Worm (Caenorhabditis elegans): ENCODE results near the gene ugt-29.

ugt-29 gene

DNA sequence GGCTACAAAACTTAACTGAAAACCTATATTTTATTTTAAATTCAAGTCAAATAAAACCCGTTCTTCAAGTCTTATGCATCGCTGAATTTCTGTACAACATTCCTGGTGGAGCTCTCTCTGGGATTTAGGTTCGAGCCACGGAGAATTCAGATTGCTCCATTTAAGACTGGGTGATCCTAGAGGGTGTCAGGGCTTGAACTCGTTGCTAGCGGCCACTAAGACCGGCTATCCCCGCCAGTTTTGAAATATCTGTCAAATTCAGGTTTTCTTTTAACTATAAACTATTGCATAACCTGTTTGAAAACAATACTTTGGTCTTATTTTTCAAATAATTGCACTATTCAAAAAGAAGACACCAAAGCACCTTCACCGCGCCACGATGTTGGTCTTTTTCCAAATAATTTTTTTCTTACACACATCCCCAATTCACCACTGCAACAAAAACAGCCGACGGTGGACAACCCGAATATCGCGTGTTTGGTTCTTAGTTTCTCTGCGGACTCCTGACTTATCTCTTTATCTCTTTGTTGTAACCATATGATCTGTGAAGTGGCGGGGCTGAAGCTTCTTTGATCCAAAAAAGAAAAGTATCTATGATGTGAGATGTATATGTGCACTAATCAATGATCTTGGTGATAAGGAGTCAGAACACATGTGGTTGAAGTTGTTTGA, 29.6 kb upstream of the ugt-29 start (continued):
- TF ChIP-seq T26A8.4 (GFP tag; IDR thresholded peaks at IDR 0.05) = peak; percentile 39; the same call in 1 of the 2 replicates
- TF ChIP-seq mep-1 (tag; optimal IDR thresholded peaks at IDR 0.05) = peak; percentile 61
- no peak for TF ChIP-seq fos-1 (tag; optimal IDR thresholded peaks at IDR 0.05)
- peak; percentile 64 for TF ChIP-seq nhr-48 (tag; optimal IDR thresholded peaks at IDR 0.05)
- TF ChIP-seq F37D6.2 (tag; optimal IDR thresholded peaks at IDR 0.05) = no peak
- peak; percentile 98 for TF ChIP-seq aha-1 (tag)
- peak in 1 of 2 experiments; percentile 62 for TF ChIP-seq daf-16 (GFP tag; optimal IDR thresholded peaks at IDR 0.05)
- TF ChIP-seq daf-16 (tag; optimal IDR thresholded peaks at IDR 0.05) = peak; percentile 56
- peak; percentile 23 for TF ChIP-seq T20F7.1 (GFP tag; optimal IDR thresholded peaks at IDR 0.05)
- 0 out of 2 replicates have a peak, but pooled peaks have one; percentile 16 for TF ChIP-seq dmd-9 (GFP tag; IDR thresholded peaks at IDR 0.05)
- peak in 1 of 2 experiments; percentile 69 for TF ChIP-seq lsy-2 (tag; optimal IDR thresholded peaks at IDR 0.05)
- no peak for TF ChIP-seq mes-2 (tag; optimal IDR thresholded peaks at IDR 0.05; ENCODE audit: poor library complexity, severe bottlenecking)

DNA sequence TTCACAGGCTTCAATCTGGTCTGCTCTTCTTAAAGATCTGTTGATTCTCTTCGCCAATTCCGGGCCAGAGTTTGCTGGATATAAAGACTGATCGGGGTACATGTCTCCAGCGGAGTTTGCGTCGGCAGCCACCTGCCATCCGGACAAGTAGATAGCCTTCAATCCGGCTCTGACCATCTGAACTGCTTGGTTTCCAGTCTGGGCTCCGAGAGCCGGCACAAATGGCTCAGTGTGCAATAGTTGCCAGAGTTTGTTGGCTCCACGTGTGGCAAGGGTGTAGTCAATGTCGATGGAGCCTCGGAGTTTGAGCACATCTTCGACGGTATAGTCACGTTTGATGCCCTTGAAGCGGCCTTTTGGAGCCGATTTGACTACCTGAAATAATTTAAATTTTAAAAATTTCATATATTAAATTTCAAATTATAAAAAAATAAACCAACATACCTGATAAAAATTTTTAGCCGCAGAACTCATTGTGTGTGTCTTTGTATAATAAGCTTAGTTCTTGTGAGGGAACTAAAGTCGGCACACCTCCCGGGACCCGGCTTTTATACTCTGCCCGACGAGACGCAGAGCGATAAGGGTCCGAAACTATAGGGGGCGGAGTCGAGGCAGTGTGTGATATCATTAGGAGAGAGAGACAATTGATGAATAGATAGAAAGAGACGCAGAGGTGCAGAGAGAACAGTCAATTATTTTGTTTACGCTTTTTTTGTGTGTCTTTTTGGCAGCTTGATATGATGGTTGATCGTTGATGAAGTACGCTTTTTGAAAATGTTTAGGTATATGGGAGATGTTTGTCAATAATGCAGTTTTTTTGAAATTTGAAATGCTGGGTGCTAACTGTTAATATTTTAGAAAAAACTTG, 28.3 kb upstream of the ugt-29 start, which contains the start of the genes icl-1 and srh-2:
Gene icl-1 (minus strand): TSS at position 521 of the 868 bp plus-strand sequence.
Gene srh-2 (plus strand): TSS at position 818 of the 868 bp plus-strand sequence.
- no peak for TF ChIP-seq zip-2 (tag; optimal IDR thresholded peaks at IDR 0.05)
- TF ChIP-seq mes-2 (tag; optimal IDR thresholded peaks at IDR 0.05; ENCODE audit: poor library complexity, severe bottlenecking) = peak; percentile 55
- TF ChIP-seq fos-1 (tag; optimal IDR thresholded peaks at IDR 0.05) = no peak
- TF ChIP-seq pqm-1 (tag; optimal IDR thresholded peaks at IDR 0.05) = no peak
- TF ChIP-seq aha-1 (tag) = peak; percentile 90
- peak; percentile 73 for TF ChIP-seq egl-43 (GFP tag; IDR thresholded peaks at IDR 0.05)
- TF ChIP-seq ceh-28 (tag; optimal IDR thresholded peaks at IDR 0.05) = no peak
- no peak for TF ChIP-seq spr-1 (tag; optimal IDR thresholded peaks at IDR 0.05)
- no peak; the same call in 1 of the 2 replicates for TF ChIP-seq dmd-8 (GFP tag; IDR thresholded peaks at IDR 0.05)
- TF ChIP-seq F26F4.8 (GFP tag; conservative IDR thresholded peaks at IDR 0.05) = no peak
- peak; percentile 84 for TF ChIP-seq sdz-12 (GFP tag; optimal IDR thresholded peaks at IDR 0.05)
- TF ChIP-seq T26A8.4 (GFP tag; IDR thresholded peaks at IDR 0.05) = peak; percentile 91
- TF ChIP-seq lin-15B (tag; optimal IDR thresholded peaks at IDR 0.05) = no peak
- peak; percentile 6 for TF ChIP-seq ctbp-1 (GFP tag; IDR thresholded peaks at IDR 0.05)
- peak; percentile 48; the same call in 1 of the 2 replicates for TF ChIP-seq mdt-29 (GFP tag; IDR thresholded peaks at IDR 0.05)
- TF ChIP-seq fkh-10 (GFP tag; optimal IDR thresholded peaks at IDR 0.05) = no peak
- TF ChIP-seq ceh-32 (tag; optimal IDR thresholded peaks at IDR 0.05; ENCODE audit: poor library complexity) = no peak
- TF ChIP-seq dpl-1 (GFP tag; optimal IDR thresholded peaks at IDR 0.05) = peak; percentile 1
- peak; percentile 62 for TF ChIP-seq hlh-30 (tag; optimal IDR thresholded peaks at IDR 0.05; ENCODE audit: insufficient read depth)
- no peak for TF ChIP-seq php-3 (GFP tag; IDR thresholded peaks at IDR 0.05)
- TF ChIP-seq F44E2.7 (GFP tag; IDR thresholded peaks at IDR 0.05) = no peak
- no peak for TF ChIP-seq mxl-2 (GFP tag; conservative IDR thresholded peaks at IDR 0.05)
- no peak for TF ChIP-seq nhr-237 (tag; optimal IDR thresholded peaks at IDR 0.05)
- TF ChIP-seq Y5F2A.4 (GFP tag; optimal IDR thresholded peaks at IDR 0.05) = peak; percentile 65
- TF ChIP-seq nhr-41 (GFP tag; IDR thresholded peaks at IDR 0.05) = no peak
- no peak for TF ChIP-seq F10B5.3 (tag; optimal IDR thresholded peaks at IDR 0.05)
- no peak; the same call in 1 of the 2 replicates for TF ChIP-seq lin-38 (GFP tag; IDR thresholded peaks at IDR 0.05)
- TF ChIP-seq nhr-10 (tag; optimal IDR thresholded peaks at IDR 0.05) = peak; percentile 64
- TF ChIP-seq pha-4 (GFP tag; IDR thresholded peaks at IDR 0.05) = peak; percentile 43; the same call in 1 of the 2 replicates
- TF ChIP-seq pha-4 (tag; optimal IDR thresholded peaks at IDR 0.05) = no peak
- TF ChIP-seq lir-3 (tag; optimal IDR thresholded peaks at IDR 0.05) = no peak
- TF ChIP-seq nhr-6 (tag; optimal IDR thresholded peaks at IDR 0.05) = peak; percentile 60
- TF ChIP-seq ZK546.5 (tag; optimal IDR thresholded peaks at IDR 0.05) = no peak
- no peak for TF ChIP-seq R02D3.7 (tag; optimal IDR thresholded peaks at IDR 0.05)
- 0 out of 4 replicates have a peak, but pooled peaks of 1 of the 2 experiments have one; percentile 25 for TF ChIP-seq madf-5 (GFP tag; IDR thresholded peaks at IDR 0.05)
- no peak for TF ChIP-seq ces-1 (GFP tag; optimal IDR thresholded peaks at IDR 0.05)
- peak; percentile 82 for TF ChIP-seq nhr-111 (GFP tag; optimal IDR thresholded peaks at IDR 0.05)
- TF ChIP-seq dve-1 (tag; optimal IDR thresholded peaks at IDR 0.05; ENCODE audit: insufficient read depth) = peak; percentile 85
